Fruit fly (Drosophila melanogaster) whole organism, prepupa: Measurements from ENCODE around the gene CG32052.

Source experiments
- CG10631 ChIP-seq: fragments of 200-800 bp; sonication (Bioruptor generic); optimal IDR thresholded peaks from 2 replicates; lab custom pipeline; 2016; ENCODE audit warnings: missing biosample characterization, missing genetic modification characterization
- CG11762 ChIP-seq: fragments of 200-800 bp; sonication (Bioruptor generic); optimal IDR thresholded peaks from 3 replicates; lab custom pipeline; 2016; ENCODE audit warnings: missing biosample characterization, missing genetic modification characterization; ENCODE audit not compliant: insufficient read depth
- CG11902 ChIP-seq: fragments of 200-800 bp; sonication (Bioruptor generic); optimal IDR thresholded peaks from 3 replicates; lab custom pipeline; 2016; ENCODE audit warnings: missing biosample characterization, missing genetic modification characterization
- CG1621 ChIP-seq: fragments of 200-800 bp; sonication (Bioruptor generic); optimal IDR thresholded peaks from 3 replicates; lab custom pipeline; 2018; ENCODE audit warnings: missing biosample characterization, mild to moderate bottlenecking, missing genetic modification characterization
- CG32006 ChIP-seq: fragments of 200-800 bp; sonication (Bioruptor generic); optimal IDR thresholded peaks from 3 replicates; lab custom pipeline; 2017; ENCODE audit warnings: missing biosample characterization, mild to moderate bottlenecking, missing genetic modification characterization
- cyc ChIP-seq: fragments of 200-800 bp; sonication (Bioruptor generic); optimal IDR thresholded peaks from 3 replicates; lab custom pipeline; 2016; ENCODE audit warnings: missing biosample characterization, missing genetic modification characterization
- topi ChIP-seq: fragments of 200-800 bp; sonication (Bioruptor generic); optimal IDR thresholded peaks from 3 replicates; lab custom pipeline; 2016; ENCODE audit warnings: missing biosample characterization, missing genetic modification characterization

- no peak for TF ChIP-seq CG11902 (GFP tag; lab: Kevin White, UChicago)
- no peak for TF ChIP-seq CG1621 (tag; lab: Kevin White, UChicago)
- TF ChIP-seq CG11762 (GFP tag; lab: Kevin White, UChicago) = no peak
- TF ChIP-seq cyc (GFP tag; lab: Kevin White, UChicago) = no peak
- TF ChIP-seq topi (GFP tag; lab: Kevin White, UChicago) = no peak
- no peak for TF ChIP-seq CG10631 (GFP tag; lab: Kevin White, UChicago)
- no peak for TF ChIP-seq CG32006 (GFP tag; lab: Kevin White, UChicago)
Observed at dm6 chr3L:9850114-9850513, 63.3 kb downstream of the CG32052 start.
